Fruit fly (Drosophila melanogaster) whole organism, wandering third instar larva: ENCODE measurements around the gene CG13810.

Experiments used
- CG32264 ChIP-seq: fragments of 200-800 bp; sonication (Bioruptor generic); optimal IDR thresholded peaks from 2 replicates; lab custom pipeline; 2016; ENCODE audit warnings: missing biosample characterization, missing genetic modification characterization
- br ChIP-seq: fragments of 200-800 bp; sonication (Bioruptor generic); optimal IDR thresholded peaks from 2 replicates; lab custom pipeline; 2016; ENCODE audit warnings: missing biosample characterization, missing genetic modification characterization
- h ChIP-seq: fragments of 200-800 bp; sonication (Bioruptor generic); optimal IDR thresholded peaks from 3 replicates; lab custom pipeline; 2016; ENCODE audit warnings: missing biosample characterization, mild to moderate bottlenecking, missing genetic modification characterization
- lola ChIP-seq: fragments of >200 bp; optimal IDR thresholded peaks from 2 replicates; lab custom pipeline; 2017; ENCODE audit warnings: missing biosample characterization, missing genetic modification characterization
- psq ChIP-seq: fragments of 200-800 bp; sonication (Bioruptor generic); optimal IDR thresholded peaks from 3 replicates; lab custom pipeline; 2017; ENCODE audit warnings: missing biosample characterization, mild to moderate bottlenecking, missing genetic modification characterization, moderate library complexity
- sage ChIP-seq: fragments of 200-800 bp; sonication (Bioruptor generic); optimal IDR thresholded peaks from 2 replicates; lab custom pipeline; 2016; ENCODE audit warnings: missing biosample characterization, mild to moderate bottlenecking, missing genetic modification characterization

dm6 chr3L:2196713-2197112, 11.0 kb downstream of the CG13810 start, which contains the start of gene CG8960:
- TF ChIP-seq br (GFP tag; lab: Kevin White, UChicago) (no peak), psq (GFP tag; lab: Kevin White, UChicago) (no peak), sage (GFP tag; lab: Kevin White, UChicago) (no peak), lola (GFP tag; lab: Kevin White, UChicago) (no peak), CG32264 (GFP tag; lab: Kevin White, UChicago) (no peak), h (no peak)
